Fruit fly (Drosophila melanogaster): ENCODE results near the gene CG43736.

CG43736 gene

dm6 chrX:6859756-6860412 is 3.8 kb upstream of the CG43736 start (continued):
- peak; percentile 76 for TF ChIP-seq dmrt99B (tag; optimal IDR thresholded peaks at IDR 0.05)
- peak; percentile 67 for TF ChIP-seq Aef1 (GFP tag; IDR thresholded peaks at IDR 0.05)
- TF ChIP-seq CG3281 (GFP tag; optimal IDR thresholded peaks at IDR 0.05) = peak; percentile 91
- no peak for TF ChIP-seq CG15479 (GFP tag; optimal IDR thresholded peaks at IDR 0.05)
- peak; percentile 72 for TF ChIP-seq gem (tag; optimal IDR thresholded peaks at IDR 0.05)
- TF ChIP-seq CG7357 (GFP tag; IDR thresholded peaks at IDR 0.05) = peak; percentile 66; the same call in 2 of the 3 replicates
- TF ChIP-seq sna (GFP tag; IDR thresholded peaks at IDR 0.05; ENCODE audit: partially characterized antibody) = no peak
- 0 out of 2 replicates have a peak, but pooled peaks have one; percentile 16 for TF ChIP-seq MBD-R2 (GFP tag; IDR thresholded peaks at IDR 0.05)
- TF ChIP-seq CG18599 (GFP tag; optimal IDR thresholded peaks at IDR 0.05) = peak; percentile 82
- TF ChIP-seq sima (GFP tag; optimal IDR thresholded peaks at IDR 0.05) = peak; percentile 43
- TF ChIP-seq ro (GFP tag; IDR thresholded peaks at IDR 0.05) = no peak
- TF ChIP-seq CG12236 (GFP tag; optimal IDR thresholded peaks at IDR 0.05) = no peak
- TF ChIP-seq BtbVII (GFP tag; optimal IDR thresholded peaks at IDR 0.05) = peak; percentile 82
- TF ChIP-seq CG10366 (GFP tag; IDR thresholded peaks at IDR 0.05) = no peak
- TF ChIP-seq Atf3 (GFP tag; optimal IDR thresholded peaks at IDR 0.05) = no peak
- TF ChIP-seq ase (GFP tag; IDR thresholded peaks at IDR 0.05) = peak; percentile 58
- TF ChIP-seq CG14860 (GFP tag; IDR thresholded peaks at IDR 0.05; ENCODE audit: partially characterized antibody) = no peak
- peak; percentile 86 for TF ChIP-seq CG12104 (GFP tag; optimal IDR thresholded peaks at IDR 0.05)
- TF ChIP-seq CG34224 (GFP tag; IDR thresholded peaks at IDR 0.05; ENCODE audit: partially characterized antibody) = no peak
- TF ChIP-seq CG8478 (optimal IDR thresholded peaks at IDR 0.05) = no peak
- no peak for TF ChIP-seq disco-r (GFP tag; optimal IDR thresholded peaks at IDR 0.05)
- TF ChIP-seq CG12942 (GFP tag; optimal IDR thresholded peaks at IDR 0.05) = no peak
- TF ChIP-seq CG31224 (GFP tag; IDR thresholded peaks at IDR 0.05) = peak; percentile 56; the same call in 1 of the 2 replicates
- TF ChIP-seq amos (GFP tag; IDR thresholded peaks at IDR 0.05; ENCODE audit: partially characterized antibody) = no peak
- TF ChIP-seq CG10543 (GFP tag; optimal IDR thresholded peaks at IDR 0.05) = peak; percentile 1
- TF ChIP-seq Stat92E (GFP tag; optimal IDR thresholded peaks at IDR 0.05) = no peak
- 0 out of 2 replicates have a peak, but pooled peaks have one; percentile 28 for TF ChIP-seq peb (GFP tag; IDR thresholded peaks at IDR 0.05)
- TF ChIP-seq CG6854 (GFP tag; optimal IDR thresholded peaks at IDR 0.05) = peak; percentile 81
- TF ChIP-seq so (GFP tag; IDR thresholded peaks at IDR 0.05) = 0 out of 3 replicates have a peak, but pooled peaks have one; percentile 30
- TF ChIP-seq gsb (GFP tag; IDR thresholded peaks at IDR 0.05) = peak; percentile 40; the same call in 1 of the 2 replicates
- peak; percentile 74 for TF ChIP-seq Nf-YC (tag; optimal IDR thresholded peaks at IDR 0.05)
- no peak for TF ChIP-seq Dip2 (GFP tag; IDR thresholded peaks at IDR 0.05)
- TF ChIP-seq TFAM (GFP tag; optimal IDR thresholded peaks at IDR 0.05) = peak; percentile 55
- TF ChIP-seq unc-4 (GFP tag; IDR thresholded peaks at IDR 0.05; ENCODE audit: partially characterized antibody) = no peak
- TF ChIP-seq CG16815 (GFP tag; optimal IDR thresholded peaks at IDR 0.05) = no peak
- TF ChIP-seq sob (GFP tag; IDR thresholded peaks at IDR 0.05) = peak; percentile 63; the same call in 1 of the 2 replicates
- no peak for TF ChIP-seq CG16863 (GFP tag; optimal IDR thresholded peaks at IDR 0.05)
- TF ChIP-seq CG6813 (GFP tag; optimal IDR thresholded peaks at IDR 0.05) = peak; percentile 67
- TF ChIP-seq CG12659 (GFP tag; optimal IDR thresholded peaks at IDR 0.05) = peak; percentile 53
- peak; percentile 62 for TF ChIP-seq CG4404 (GFP tag; IDR thresholded peaks at IDR 0.05)
- TF ChIP-seq zfh1 (GFP tag; IDR thresholded peaks at IDR 0.05) = peak; percentile 60
- peak; percentile 76 for TF ChIP-seq CG1792 (GFP tag; optimal IDR thresholded peaks at IDR 0.05)
- no peak for TF ChIP-seq CG8944 (GFP tag; optimal IDR thresholded peaks at IDR 0.05)
- no peak for TF ChIP-seq Mad (GFP tag; optimal IDR thresholded peaks at IDR 0.05)
- TF ChIP-seq al (GFP tag; IDR thresholded peaks at IDR 0.05) = peak; percentile 78
- TF ChIP-seq Sox100B (GFP tag; optimal IDR thresholded peaks at IDR 0.05) = peak; percentile 93
- TF ChIP-seq CG7963 (GFP tag; IDR thresholded peaks at IDR 0.05; ENCODE audit: partially characterized antibody) = no peak
- TF ChIP-seq CG10267 (tag; optimal IDR thresholded peaks at IDR 0.05) = peak; percentile 74
- TF ChIP-seq Bdp1 (GFP tag; optimal IDR thresholded peaks at IDR 0.05) = no peak

Measured in whole organism, embryonic.